Worm (Caenorhabditis elegans) whole organism, mixed stage, embryonic: Measurements from ENCODE around the gene str-131.

Experiments used
- blmp-1 ChIP-seq: fragments of 150-350 bp; optimal IDR thresholded peaks from 2 replicates; lab custom pipeline; 2014; ENCODE audit warnings: missing biosample characterization, missing genetic modification characterization
- ces-1 ChIP-seq: fragments of 150-350 bp; optimal IDR thresholded peaks from 2 replicates; lab custom pipeline; 2014; ENCODE audit warnings: missing biosample characterization, missing genetic modification reagents, missing genetic modification characterization
- drap-1 ChIP-seq: fragments of 200-800 bp; sonication (Bioruptor generic); optimal IDR thresholded peaks from 3 replicates; lab custom pipeline; 2018; ENCODE audit warnings: mild to moderate bottlenecking, missing genetic modification characterization, missing compliant biosample characterization
- lin-13 ChIP-seq: fragments of 150-350 bp; optimal IDR thresholded peaks from 2 replicates; lab custom pipeline; 2014; ENCODE audit warnings: missing biosample characterization, missing genetic modification characterization
- lsy-2 ChIP-seq: fragments of 150-350 bp; optimal IDR thresholded peaks from 2 replicates; lab custom pipeline; 2014; ENCODE audit warnings: missing biosample characterization, missing genetic modification characterization
- nhr-12 ChIP-seq: fragments of 150-350 bp; optimal IDR thresholded peaks from 2 replicates; lab custom pipeline; 2014; ENCODE audit warnings: missing biosample characterization, missing genetic modification characterization
- unc-39 ChIP-seq: fragments of 150-350 bp; optimal IDR thresholded peaks from 2 replicates; lab custom pipeline; 2014; ENCODE audit warnings: missing biosample characterization, missing genetic modification characterization
- unc-62 ChIP-seq: fragments of 150-350 bp; optimal IDR thresholded peaks from 2 replicates; lab custom pipeline; 2014; ENCODE audit warnings: missing biosample characterization, missing genetic modification reagents, missing genetic modification characterization
- zip-8 ChIP-seq: fragments of 150-350 bp; optimal IDR thresholded peaks from 2 replicates; lab custom pipeline; 2014; ENCODE audit warnings: missing biosample characterization, missing genetic modification characterization

DNA sequence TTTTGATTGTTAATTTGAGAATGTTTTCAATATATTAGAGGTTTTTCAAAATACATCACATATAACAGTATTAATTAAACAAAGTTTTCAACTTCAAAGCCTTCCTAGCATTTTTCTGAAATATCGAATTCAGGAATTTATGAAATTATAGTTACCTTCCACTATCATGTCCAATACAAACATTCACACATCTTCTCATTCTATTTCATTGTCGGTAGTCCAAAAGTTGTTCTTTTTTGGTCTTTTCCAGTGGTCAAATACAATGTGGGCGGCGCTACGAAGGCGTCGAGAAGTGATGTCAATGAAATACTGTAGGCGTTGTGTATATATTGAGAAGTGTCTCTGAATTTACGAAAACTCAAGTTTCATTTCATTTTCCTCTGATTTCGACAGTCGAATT, 5.8 kb downstream of the str-131 start, which contains the start of gene catp-3:
- TF ChIP-seq unc-62 = no peak
- no peak for TF ChIP-seq blmp-1
- no peak for TF ChIP-seq unc-39 (tag; lab: Kevin White, UChicago)
- TF ChIP-seq nhr-12 (tag; lab: Kevin White, UChicago) = no peak
- TF ChIP-seq lsy-2 (tag; lab: Kevin White, UChicago) = no peak
- TF ChIP-seq ces-1 (GFP tag; lab: Kevin White, UChicago) = no peak
- no peak for TF ChIP-seq zip-8
- TF ChIP-seq drap-1 = no peak
- TF ChIP-seq lin-13 = no peak
